Fruit fly (Drosophila melanogaster) whole organism: ENCODE data around the gene CG4991.

Source experiments
- CG8478 ChIP-seq: fragments of >200 bp; optimal IDR thresholded peaks from 2 replicates; lab custom pipeline; 2018; ENCODE audit warnings: inconsistent platforms
- EcR ChIP-seq, 2 experiments: fragments of >200 bp; optimal IDR thresholded peaks; 2 replicates each; lab custom pipeline; 2017; ENCODE audit warnings: missing biosample characterization in 2 of 2, missing genetic modification characterization in 2 of 2, missing genetic modification reagents in 2 of 2
- psq ChIP-seq: fragments of >200 bp; optimal IDR thresholded peaks from 2 replicates; lab custom pipeline; 2017

- TF ChIP-seq psq (lab: Kevin White, UChicago), result no peak
- TF ChIP-seq CG8478, result no peak
- TF ChIP-seq EcR (GFP tag; optimal IDR thresholded peaks at IDR 0.05; lab: Kevin White, UChicago), result peak in 1 of 2 experiments; percentile 66
Observed at dm6 chrX:17111958-17112953, 20.6 kb downstream of the CG4991 start.
